Worm (Caenorhabditis elegans): Measurements from ENCODE around the gene sre-4.

Gene sre-4

ce11 chrIV:9738194-9738593, 46.4 kb downstream of the sre-4 start, which contains the start of gene C28D4.10:
Gene C28D4.10, plus strand, starts transcription at chrIV:9738494.
- TF ChIP-seq ztf-23 (GFP tag; IDR thresholded peaks at IDR 0.05) (no peak), ztf-29 (GFP tag; IDR thresholded peaks at IDR 0.05) (no peak), tab-1 (GFP tag; IDR thresholded peaks at IDR 0.05) (no peak), flt-1 (GFP tag; IDR thresholded peaks at IDR 0.05) (no peak), cog-1 (tag; optimal IDR thresholded peaks at IDR 0.05) (no peak), med-1 (GFP tag; optimal IDR thresholded peaks at IDR 0.05; ENCODE audit: insufficient read depth) (no peak), klf-2 (GFP tag; conservative IDR thresholded peaks at IDR 0.05) (no peak), ref-1 (GFP tag; conservative IDR thresholded peaks at IDR 0.05) (no peak), T22C8.4 (GFP tag; IDR thresholded peaks at IDR 0.05) (no peak)

DNA sequence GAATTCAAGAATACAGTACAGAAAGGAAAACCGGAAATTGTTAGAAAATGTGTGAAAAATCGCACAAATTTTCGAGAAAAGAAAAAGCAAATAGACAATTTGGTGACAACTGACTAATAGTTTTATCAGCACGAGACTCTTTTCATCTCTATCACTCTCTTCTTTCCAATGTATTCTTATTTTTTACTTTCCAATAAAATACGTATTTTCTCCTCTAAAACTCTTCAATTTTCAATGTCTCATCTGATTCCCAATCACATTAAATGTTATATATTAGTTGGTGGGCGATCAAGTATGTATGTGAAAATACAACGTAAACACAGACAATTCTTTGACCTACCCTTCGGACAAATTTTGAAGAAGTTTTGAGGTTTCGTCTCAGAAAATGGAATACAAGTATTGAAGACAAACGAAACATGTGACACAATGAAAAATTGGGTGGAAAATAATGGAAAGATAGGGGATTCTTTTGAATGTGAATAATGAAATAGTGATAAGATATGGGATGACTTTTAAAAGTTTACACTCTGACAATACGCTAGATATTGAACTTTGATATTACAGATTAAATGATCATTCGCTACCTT, 47.3 kb downstream of the sre-4 start, which contains the start of gene cka-1:
Gene cka-1, minus strand, starts transcription at position 418 of the 587 bp plus-strand sequence.
- TF ChIP-seq klf-2 (GFP tag; conservative IDR thresholded peaks at IDR 0.05) (no peak), ref-1 (GFP tag; conservative IDR thresholded peaks at IDR 0.05) (no peak), ztf-23 (GFP tag; IDR thresholded peaks at IDR 0.05) (no peak), flt-1 (GFP tag; IDR thresholded peaks at IDR 0.05) (no peak), ztf-29 (GFP tag; IDR thresholded peaks at IDR 0.05) (no peak), T22C8.4 (GFP tag; IDR thresholded peaks at IDR 0.05) (no peak), cog-1 (tag; optimal IDR thresholded peaks at IDR 0.05) (no peak), tab-1 (GFP tag; IDR thresholded peaks at IDR 0.05) (no peak), med-1 (GFP tag; optimal IDR thresholded peaks at IDR 0.05; ENCODE audit: insufficient read depth) (no peak)

DNA sequence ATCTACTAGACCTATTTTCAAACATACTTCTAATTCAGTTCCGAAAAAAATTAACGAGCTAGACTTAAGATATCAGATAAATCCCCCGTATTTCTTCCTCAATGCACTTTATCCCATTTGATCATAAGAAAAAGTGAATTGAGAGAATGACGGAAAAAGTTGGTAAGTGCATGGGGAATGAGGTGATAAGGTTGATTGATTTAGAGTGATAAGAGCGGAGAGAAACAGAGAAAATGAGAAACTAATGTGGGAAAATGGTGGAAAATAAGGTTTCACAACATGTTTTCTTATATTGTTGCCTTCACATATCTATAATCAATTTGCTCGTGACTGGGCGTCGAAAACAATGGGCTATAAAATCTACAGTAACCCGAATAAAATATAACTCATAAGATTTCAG, 48.8 kb downstream of the sre-4 start:
- no peak for TF ChIP-seq ztf-29 (GFP tag; IDR thresholded peaks at IDR 0.05)

- TF ChIP-seq klf-2 (GFP tag; conservative IDR thresholded peaks at IDR 0.05) (no peak), ztf-23 (GFP tag; IDR thresholded peaks at IDR 0.05) (no peak), tab-1 (GFP tag; IDR thresholded peaks at IDR 0.05) (no peak), cog-1 (tag; optimal IDR thresholded peaks at IDR 0.05) (no peak)
Observed at ce11 chrIV:9734861-9735260, 49.7 kb downstream of the sre-4 start.

ce11 chrIV:9733904-9734303, 50.7 kb downstream of the sre-4 start:
- TF ChIP-seq cog-1 (tag; optimal IDR thresholded peaks at IDR 0.05) (no peak), tab-1 (GFP tag; IDR thresholded peaks at IDR 0.05) (no peak), ztf-23 (GFP tag; IDR thresholded peaks at IDR 0.05) (no peak), flt-1 (GFP tag; IDR thresholded peaks at IDR 0.05) (no peak), T22C8.4 (GFP tag; IDR thresholded peaks at IDR 0.05) (no peak), ztf-29 (GFP tag; IDR thresholded peaks at IDR 0.05) (no peak), klf-2 (GFP tag; conservative IDR thresholded peaks at IDR 0.05) (no peak), ref-1 (GFP tag; conservative IDR thresholded peaks at IDR 0.05) (no peak), med-1 (GFP tag; optimal IDR thresholded peaks at IDR 0.05; ENCODE audit: insufficient read depth) (no peak)

Data from whole organism, midembryonic.